Worm (Caenorhabditis elegans): ENCODE results near the gene hrde-1.

DNA sequence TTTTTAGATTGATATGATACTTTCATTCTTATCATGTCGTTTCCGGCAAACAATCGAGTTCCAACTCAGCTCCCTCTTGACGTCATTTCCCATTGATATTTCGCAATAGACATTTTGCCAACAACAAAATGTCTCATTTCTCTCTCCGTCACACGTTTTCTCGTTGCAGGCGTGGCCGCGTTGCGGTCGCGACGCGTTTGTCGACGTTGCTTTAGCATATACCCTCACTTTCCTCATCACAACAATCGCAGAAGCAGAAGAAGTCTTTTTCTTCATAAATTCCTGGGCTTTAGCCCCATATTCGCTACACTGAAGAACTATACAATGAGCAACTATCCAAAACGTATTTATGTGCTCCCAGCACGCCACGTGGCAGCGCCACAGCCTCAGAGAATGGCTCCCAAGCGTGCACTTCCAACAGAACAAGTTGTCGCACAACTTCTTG, 17.7 kb upstream of the hrde-1 start, which contains the start of gene xbp-1:
- TF ChIP-seq elt-2 (tag; optimal IDR thresholded peaks at IDR 0.05) (peak; percentile 98), elt-1 (tag; optimal IDR thresholded peaks at IDR 0.05) (no peak), skn-1 (tag; optimal IDR thresholded peaks at IDR 0.05) (peak; percentile 88), fos-1 (tag; optimal IDR thresholded peaks at IDR 0.05) (peak; percentile 85), ztf-11 (tag; optimal IDR thresholded peaks at IDR 0.05) (no peak), ama-1 (optimal IDR thresholded peaks at IDR 0.05) (peak; percentile 88), nhr-23 (tag; optimal IDR thresholded peaks at IDR 0.05) (peak; percentile 89)

Data from whole organism, L3 larva.